Worm (Caenorhabditis elegans) whole organism, early embryonic: ENCODE measurements around the gene slc-17.1.
A peak's percentile ranks its signal among the peaks of the same experiment; 100 is the strongest.

Experiments used
- B0310.2 ChIP-seq: sonication (generic microtip); optimal IDR thresholded peaks from 2 replicates; lab custom pipeline; 2016; ENCODE audit warnings: mild to moderate bottlenecking, missing genetic modification characterization, missing compliant biosample characterization
- F13C5.2 ChIP-seq: sonication (generic microtip); optimal IDR thresholded peaks from 2 replicates; lab custom pipeline; 2017; ENCODE audit warnings: mild to moderate bottlenecking, missing genetic modification characterization, inconsistent platforms, missing compliant biosample characterization
- aly-1 ChIP-seq: sonication (generic microtip); optimal IDR thresholded peaks from 2 replicates; lab custom pipeline; 2016; ENCODE audit warnings: missing genetic modification characterization, missing compliant biosample characterization
- ama-1 ChIP-seq: fragments of 150-350 bp; optimal IDR thresholded peaks from 2 replicates; lab custom pipeline; 2014
- ceh-13 ChIP-seq: fragments of 200-800 bp; sonication (Bioruptor generic); optimal IDR thresholded peaks from 2 replicates; lab custom pipeline; 2018; ENCODE audit warnings: mild to moderate bottlenecking, missing genetic modification characterization, missing compliant biosample characterization
- ceh-36 ChIP-seq: sonication (generic microtip); optimal IDR thresholded peaks from 2 replicates; lab custom pipeline; 2016; ENCODE audit warnings: missing genetic modification characterization, inconsistent platforms, missing compliant biosample characterization
- ets-7 ChIP-seq: sonication (generic microtip); optimal IDR thresholded peaks from 2 replicates; lab custom pipeline; 2016; ENCODE audit warnings: missing genotype, missing genetic modification characterization, missing compliant biosample characterization
- flt-1 ChIP-seq: fragments of 200-800 bp; sonication (Bioruptor generic); IDR thresholded peaks from 2 replicates; pipeline ENCODE4 v1.3.6; 2022; ENCODE audit warnings: missing genetic modification characterization, missing compliant biosample characterization
- hmbx-1 ChIP-seq: sonication (generic microtip); optimal IDR thresholded peaks from 2 replicates; lab custom pipeline; 2016; ENCODE audit warnings: mild to moderate bottlenecking, missing genetic modification characterization, missing compliant biosample characterization
- hmg-4 ChIP-seq: fragments of 200-800 bp; sonication (Bioruptor generic); optimal IDR thresholded peaks from 2 replicates; lab custom pipeline; 2018; ENCODE audit warnings: mild to moderate bottlenecking, missing genetic modification characterization, missing compliant biosample characterization
- hnd-1 ChIP-seq: sonication (generic microtip); optimal IDR thresholded peaks from 2 replicates; lab custom pipeline; 2016; ENCODE audit warnings: missing genetic modification characterization, missing compliant biosample characterization
- pes-1 ChIP-seq: fragments of 200-800 bp; sonication (Bioruptor generic); IDR thresholded peaks from 2 replicates; pipeline ENCODE4 v1.3.6; 2022; ENCODE audit warnings: missing genetic modification reagents, missing genetic modification characterization, missing compliant biosample characterization
- scrt-1 ChIP-seq: fragments of 200-800 bp; sonication (Bioruptor generic); IDR thresholded peaks from 2 replicates; pipeline ENCODE4 v1.3.6; 2022; ENCODE audit warnings: missing genetic modification characterization, missing compliant biosample characterization
- sea-1 ChIP-seq: fragments of 200-800 bp; sonication (Bioruptor generic); conservative IDR thresholded peaks from 2 replicates; pipeline ENCODE4 v1.3.6; 2022; ENCODE audit warnings: missing genetic modification characterization, missing compliant biosample characterization
- tbx-11 ChIP-seq: fragments of 200-800 bp; sonication (Bioruptor generic); IDR thresholded peaks from 2 replicates; pipeline ENCODE4 v1.3.6; 2022; ENCODE audit warnings: missing genetic modification characterization, missing compliant biosample characterization
- tbx-37 ChIP-seq: fragments of 200-800 bp; sonication (Bioruptor generic); conservative IDR thresholded peaks from 2 replicates; pipeline ENCODE4 v1.3.6; 2022; ENCODE audit warnings: missing genetic modification reagents, missing genetic modification characterization, missing compliant biosample characterization
- tra-4 ChIP-seq: sonication (generic microtip); optimal IDR thresholded peaks from 2 replicates; lab custom pipeline; 2017; ENCODE audit warnings: missing genetic modification characterization, missing compliant biosample characterization

Gene slc-17.1

ce11 chrX:17464801-17465200 lies at the start of gene slc-17.1:
Gene slc-17.1, minus strand, starts transcription at chrX:17464901.
- TF ChIP-seq hmbx-1 (tag; lab: Kevin White, UChicago): no peak
- no peak for TF ChIP-seq tbx-11 (GFP tag; lab: Robert Waterston, UW)
- TF ChIP-seq ceh-13 (GFP tag; lab: Kevin White, UChicago): no peak
- no peak for TF ChIP-seq tra-4 (tag; lab: Kevin White, UChicago)
- TF ChIP-seq ets-7 (tag; lab: Kevin White, UChicago): no peak
- no peak for TF ChIP-seq F13C5.2 (tag; lab: Kevin White, UChicago)
- no peak for TF ChIP-seq sea-1 (GFP tag; lab: Robert Waterston, UW)
- TF ChIP-seq hnd-1 (tag; lab: Kevin White, UChicago): no peak
- no peak for TF ChIP-seq pes-1 (GFP tag; lab: Robert Waterston, UW)
- no peak for TF ChIP-seq ama-1 (lab: Kevin White, UChicago)
- TF ChIP-seq hmg-4 (GFP tag; lab: Kevin White, UChicago): no peak
- TF ChIP-seq scrt-1 (GFP tag; lab: Robert Waterston, UW): no peak
- TF ChIP-seq aly-1 (tag; lab: Kevin White, UChicago): no peak
- TF ChIP-seq B0310.2 (tag; lab: Kevin White, UChicago): no peak
- TF ChIP-seq ceh-36 (tag; lab: Kevin White, UChicago): no peak
- TF ChIP-seq tbx-37 (GFP tag; lab: Robert Waterston, UW): no peak

ce11 chrX:17514422-17514821 lies 49.7 kb upstream of the slc-17.1 start:
- TF ChIP-seq ceh-36 (tag; lab: Kevin White, UChicago) (no peak), aly-1 (tag; lab: Kevin White, UChicago) (no peak), ceh-13 (GFP tag; lab: Kevin White, UChicago) (no peak), F13C5.2 (tag; lab: Kevin White, UChicago) (no peak), flt-1 (no peak)

ce11 chrX:17513507-17514113 lies 48.9 kb upstream of the slc-17.1 start, which contains the start of gene nhr-1:
Gene nhr-1, plus strand, starts transcription at chrX:17514063.
- peak; percentile 85 for TF ChIP-seq hmg-4 (GFP tag; lab: Kevin White, UChicago)
- TF ChIP-seq tra-4 (tag; lab: Kevin White, UChicago): no peak
- 0 out of 2 replicates have a peak, but pooled peaks have one; percentile 12 for TF ChIP-seq sea-1 (GFP tag; lab: Robert Waterston, UW)
- TF ChIP-seq F13C5.2 (tag; lab: Kevin White, UChicago): peak; percentile 36
- TF ChIP-seq ets-7 (tag; lab: Kevin White, UChicago): peak; percentile 6
- no peak for TF ChIP-seq scrt-1 (GFP tag; lab: Robert Waterston, UW)
- TF ChIP-seq hnd-1 (tag; lab: Kevin White, UChicago): no peak
- TF ChIP-seq hmbx-1 (tag; lab: Kevin White, UChicago): no peak
- peak; percentile 20 for TF ChIP-seq aly-1 (tag; lab: Kevin White, UChicago)

DNA sequence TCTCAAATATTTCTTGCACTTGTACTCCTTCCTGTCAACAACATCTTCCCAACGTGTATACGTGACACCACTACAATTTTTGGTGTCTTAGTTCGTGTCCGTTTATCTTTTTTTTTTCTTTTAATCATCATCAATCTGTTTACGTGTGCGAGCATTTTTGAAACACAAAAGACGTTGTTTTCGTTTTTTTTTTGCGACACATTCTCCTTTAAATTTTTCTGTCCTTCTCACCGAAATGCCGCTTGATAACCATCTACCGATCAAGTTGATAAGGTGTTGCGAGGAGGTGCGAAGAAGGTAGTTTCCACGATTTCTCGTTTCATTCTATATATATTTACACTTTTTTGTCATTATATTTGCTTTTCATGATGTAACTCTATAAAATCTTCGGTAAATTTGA lies 45.8 kb upstream of the slc-17.1 start:
- TF ChIP-seq ceh-13 (GFP tag; lab: Kevin White, UChicago): no peak
- no peak for TF ChIP-seq sea-1 (GFP tag; lab: Robert Waterston, UW)
- TF ChIP-seq hmg-4 (GFP tag; lab: Kevin White, UChicago): no peak
- no peak for TF ChIP-seq scrt-1 (GFP tag; lab: Robert Waterston, UW)
- TF ChIP-seq tra-4 (tag; lab: Kevin White, UChicago): no peak
- no peak for TF ChIP-seq ets-7 (tag; lab: Kevin White, UChicago)
- TF ChIP-seq B0310.2 (tag; lab: Kevin White, UChicago): no peak
- TF ChIP-seq aly-1 (tag; lab: Kevin White, UChicago): no peak
- no peak for TF ChIP-seq hnd-1 (tag; lab: Kevin White, UChicago)
- no peak for TF ChIP-seq flt-1

ce11 chrX:17509048-17509776 lies 44.5 kb upstream of the slc-17.1 start:
- TF ChIP-seq sea-1 (GFP tag; lab: Robert Waterston, UW): no peak
- no peak for TF ChIP-seq ama-1 (lab: Kevin White, UChicago)
- TF ChIP-seq flt-1: no peak
- no peak for TF ChIP-seq tbx-37 (GFP tag; lab: Robert Waterston, UW)
- no peak for TF ChIP-seq tbx-11 (GFP tag; lab: Robert Waterston, UW)
- TF ChIP-seq ceh-36 (tag; lab: Kevin White, UChicago): no peak
- TF ChIP-seq hmg-4 (GFP tag; lab: Kevin White, UChicago): no peak
- no peak for TF ChIP-seq aly-1 (tag; lab: Kevin White, UChicago)
- no peak for TF ChIP-seq B0310.2 (tag; lab: Kevin White, UChicago)
- no peak for TF ChIP-seq pes-1 (GFP tag; lab: Robert Waterston, UW)
- TF ChIP-seq hnd-1 (tag; lab: Kevin White, UChicago): no peak
- TF ChIP-seq F13C5.2 (tag; lab: Kevin White, UChicago): no peak
- no peak for TF ChIP-seq ceh-13 (GFP tag; lab: Kevin White, UChicago)
- TF ChIP-seq hmbx-1 (tag; lab: Kevin White, UChicago): no peak
- TF ChIP-seq tra-4 (tag; lab: Kevin White, UChicago): no peak

- no peak for TF ChIP-seq ceh-13 (GFP tag; lab: Kevin White, UChicago)
- TF ChIP-seq tbx-37 (GFP tag; lab: Robert Waterston, UW): no peak
- no peak for TF ChIP-seq tra-4 (tag; lab: Kevin White, UChicago)
- TF ChIP-seq hmbx-1 (tag; lab: Kevin White, UChicago): no peak
- no peak for TF ChIP-seq aly-1 (tag; lab: Kevin White, UChicago)
- TF ChIP-seq scrt-1 (GFP tag; lab: Robert Waterston, UW): no peak
- TF ChIP-seq ceh-36 (tag; lab: Kevin White, UChicago): no peak
- no peak for TF ChIP-seq flt-1
- TF ChIP-seq ets-7 (tag; lab: Kevin White, UChicago): no peak
- TF ChIP-seq F13C5.2 (tag; lab: Kevin White, UChicago): no peak
- TF ChIP-seq hmg-4 (GFP tag; lab: Kevin White, UChicago): no peak
- TF ChIP-seq B0310.2 (tag; lab: Kevin White, UChicago): no peak
These were observed 43.4 kb upstream of the slc-17.1 start for ce11 chrX:17508137-17508536.
